Worm (Caenorhabditis elegans): ENCODE data around the gene srh-23.

The srh-23 gene

DNA sequence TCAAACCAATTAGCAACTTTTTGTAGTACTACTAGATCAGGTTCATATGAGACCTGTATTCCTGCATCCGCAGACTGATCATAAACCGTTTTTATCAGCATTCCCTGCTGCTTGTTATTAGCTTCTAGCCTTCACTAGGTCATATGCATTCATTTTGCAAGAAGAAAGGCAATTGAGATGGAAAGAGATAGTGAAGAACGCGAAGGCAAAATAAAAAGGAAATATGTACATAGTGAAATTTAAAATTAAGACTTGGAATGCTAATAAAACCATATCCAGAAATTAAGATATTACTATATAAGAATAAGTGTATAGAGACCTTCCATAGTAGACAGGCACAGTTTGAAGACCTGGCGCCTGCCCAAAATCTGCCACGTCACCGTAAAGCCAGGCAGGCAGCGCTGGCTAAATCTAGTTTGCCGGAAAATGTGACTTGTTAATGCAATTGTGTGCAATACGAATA, at the start of gene srh-23, which contains the start of gene C02E7.8:
Gene srh-23 (plus strand): TSS at position 413 of the 463 bp plus-strand sequence.
Gene C02E7.8 (minus strand): TSS at position 101 of the 463 bp plus-strand sequence.
- TF ChIP-seq flt-1 (GFP tag; IDR thresholded peaks at IDR 0.05) (no peak), ztf-29 (GFP tag; IDR thresholded peaks at IDR 0.05) (no peak), tab-1 (GFP tag; IDR thresholded peaks at IDR 0.05) (no peak), med-1 (GFP tag; optimal IDR thresholded peaks at IDR 0.05; ENCODE audit: insufficient read depth) (no peak), ztf-23 (GFP tag; IDR thresholded peaks at IDR 0.05) (no peak), ref-1 (GFP tag; conservative IDR thresholded peaks at IDR 0.05) (no peak), klf-2 (GFP tag; conservative IDR thresholded peaks at IDR 0.05) (no peak), T22C8.4 (GFP tag; IDR thresholded peaks at IDR 0.05) (no peak), cog-1 (tag; optimal IDR thresholded peaks at IDR 0.05) (no peak)

DNA sequence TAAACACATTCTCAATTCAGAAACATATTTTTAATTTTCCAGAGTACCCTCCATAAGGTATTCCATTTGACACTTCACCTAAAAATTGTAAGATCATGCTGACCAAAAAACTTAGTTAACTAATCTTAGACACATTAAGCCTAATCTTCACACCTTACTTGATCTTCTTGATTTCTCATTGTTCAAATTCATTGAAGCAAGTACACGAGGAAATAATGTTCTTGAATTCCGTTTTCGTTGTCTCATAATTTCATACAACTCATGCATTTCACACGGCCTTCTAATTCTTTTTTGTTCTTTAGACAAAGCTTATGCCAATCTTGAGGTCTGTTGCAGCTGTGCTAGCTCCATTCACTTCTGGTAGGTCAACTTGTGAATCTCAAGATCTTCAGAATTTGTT, 48.9 kb upstream of the srh-23 start, which contains the start of gene srd-33:
Gene srd-33 (plus strand): TSS at position 301 of the 400 bp plus-strand sequence.
- TF ChIP-seq flt-1 (GFP tag; IDR thresholded peaks at IDR 0.05) = no peak
- no peak for TF ChIP-seq klf-2 (GFP tag; conservative IDR thresholded peaks at IDR 0.05)
- TF ChIP-seq ztf-29 (GFP tag; IDR thresholded peaks at IDR 0.05) = no peak
- TF ChIP-seq ref-1 (GFP tag; conservative IDR thresholded peaks at IDR 0.05) = no peak
- no peak for TF ChIP-seq cog-1 (tag; optimal IDR thresholded peaks at IDR 0.05)

- TF ChIP-seq med-1 (GFP tag; optimal IDR thresholded peaks at IDR 0.05; ENCODE audit: insufficient read depth) = no peak
- TF ChIP-seq ztf-23 (GFP tag; IDR thresholded peaks at IDR 0.05) = no peak
- no peak for TF ChIP-seq klf-2 (GFP tag; conservative IDR thresholded peaks at IDR 0.05)
- no peak for TF ChIP-seq flt-1 (GFP tag; IDR thresholded peaks at IDR 0.05)
- no peak for TF ChIP-seq T22C8.4 (GFP tag; IDR thresholded peaks at IDR 0.05)
- no peak for TF ChIP-seq ztf-29 (GFP tag; IDR thresholded peaks at IDR 0.05)
- no peak for TF ChIP-seq cog-1 (tag; optimal IDR thresholded peaks at IDR 0.05)
- no peak for TF ChIP-seq tab-1 (GFP tag; IDR thresholded peaks at IDR 0.05)
- no peak for TF ChIP-seq ref-1 (GFP tag; conservative IDR thresholded peaks at IDR 0.05)
Observed at ce11 chrV:4877587-4877986, 43.3 kb upstream of the srh-23 start, which contains the start of gene T19H12.6. Gene T19H12.6 (minus strand): TSS chrV:4877687.

DNA sequence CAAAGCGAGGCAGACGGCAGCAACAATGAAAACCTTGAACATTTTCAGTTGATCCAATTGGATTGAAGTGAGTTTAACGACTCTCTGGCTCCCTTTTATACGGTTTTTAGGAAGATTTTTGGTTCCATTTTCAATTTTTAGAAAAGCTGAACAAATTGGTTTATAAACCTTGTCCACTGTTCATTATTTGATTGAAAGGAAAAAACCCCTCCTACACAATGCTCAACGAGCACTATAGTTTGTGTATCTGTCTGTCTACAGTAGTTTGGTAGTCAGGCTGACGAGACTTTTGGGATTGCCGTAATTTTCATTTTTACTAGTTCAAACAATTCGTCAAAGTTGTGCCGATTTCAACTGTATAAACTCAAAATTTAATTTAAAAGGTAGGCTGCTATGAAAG, 41.7 kb upstream of the srh-23 start, which contains the start of gene T19H12.15:
Gene T19H12.15 (minus strand): TSS at position 101 of the 400 bp plus-strand sequence.
- TF ChIP-seq T22C8.4 (GFP tag; IDR thresholded peaks at IDR 0.05) (no peak), flt-1 (GFP tag; IDR thresholded peaks at IDR 0.05) (no peak), ztf-23 (GFP tag; IDR thresholded peaks at IDR 0.05) (no peak), ztf-29 (GFP tag; IDR thresholded peaks at IDR 0.05) (no peak), cog-1 (tag; optimal IDR thresholded peaks at IDR 0.05) (no peak), med-1 (GFP tag; optimal IDR thresholded peaks at IDR 0.05; ENCODE audit: insufficient read depth) (no peak), klf-2 (GFP tag; conservative IDR thresholded peaks at IDR 0.05) (no peak), tab-1 (GFP tag; IDR thresholded peaks at IDR 0.05) (no peak), ref-1 (GFP tag; conservative IDR thresholded peaks at IDR 0.05) (no peak)

ce11 chrV:4881377-4881776, 39.5 kb upstream of the srh-23 start, which contains the start of gene str-32:
Gene str-32 (minus strand): TSS chrV:4881477.
- TF ChIP-seq cog-1 (tag; optimal IDR thresholded peaks at IDR 0.05) (no peak), ztf-23 (GFP tag; IDR thresholded peaks at IDR 0.05) (no peak), ztf-29 (GFP tag; IDR thresholded peaks at IDR 0.05) (no peak), tab-1 (GFP tag; IDR thresholded peaks at IDR 0.05) (no peak), T22C8.4 (GFP tag; IDR thresholded peaks at IDR 0.05) (no peak), ref-1 (GFP tag; conservative IDR thresholded peaks at IDR 0.05) (no peak), med-1 (GFP tag; optimal IDR thresholded peaks at IDR 0.05; ENCODE audit: insufficient read depth) (no peak), klf-2 (GFP tag; conservative IDR thresholded peaks at IDR 0.05) (no peak)

ce11 chrV:4884490-4884889, 36.4 kb upstream of the srh-23 start, which contains the start of gene T19H12.12:
Gene T19H12.12 (plus strand): TSS chrV:4884790.
- no peak for TF ChIP-seq cog-1 (tag; optimal IDR thresholded peaks at IDR 0.05)
- no peak for TF ChIP-seq tab-1 (GFP tag; IDR thresholded peaks at IDR 0.05)
- TF ChIP-seq ref-1 (GFP tag; conservative IDR thresholded peaks at IDR 0.05) = no peak
- TF ChIP-seq ztf-23 (GFP tag; IDR thresholded peaks at IDR 0.05) = no peak
- TF ChIP-seq T22C8.4 (GFP tag; IDR thresholded peaks at IDR 0.05) = no peak
- no peak for TF ChIP-seq med-1 (GFP tag; optimal IDR thresholded peaks at IDR 0.05; ENCODE audit: insufficient read depth)
- TF ChIP-seq klf-2 (GFP tag; conservative IDR thresholded peaks at IDR 0.05) = no peak

DNA sequence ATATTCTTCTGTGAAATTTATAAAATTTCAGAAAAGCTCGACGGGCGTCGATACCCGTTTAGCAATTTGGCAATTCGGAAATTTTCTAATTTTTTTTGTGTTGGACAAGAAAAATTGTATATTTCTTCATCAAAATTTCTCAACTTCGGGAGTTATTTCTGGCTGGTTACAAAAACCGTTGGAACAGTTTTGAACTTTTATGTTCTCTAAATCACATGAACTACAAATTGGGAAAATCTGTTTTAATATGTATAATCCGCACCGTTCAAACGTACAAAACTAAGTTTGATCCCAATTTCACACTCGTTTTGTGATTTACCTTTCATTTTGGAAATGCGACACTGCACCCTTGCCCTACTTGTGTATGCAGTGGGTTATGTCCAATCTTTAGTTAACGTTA, 35.5 kb upstream of the srh-23 start, which contains the start of gene T19H12.3:
Gene T19H12.3 (plus strand): TSS at position 301 of the 400 bp plus-strand sequence.
- TF ChIP-seq tab-1 (GFP tag; IDR thresholded peaks at IDR 0.05) = no peak
- TF ChIP-seq klf-2 (GFP tag; conservative IDR thresholded peaks at IDR 0.05) = no peak
- TF ChIP-seq ref-1 (GFP tag; conservative IDR thresholded peaks at IDR 0.05) = no peak
- no peak for TF ChIP-seq cog-1 (tag; optimal IDR thresholded peaks at IDR 0.05)
- TF ChIP-seq flt-1 (GFP tag; IDR thresholded peaks at IDR 0.05) = no peak
- no peak for TF ChIP-seq med-1 (GFP tag; optimal IDR thresholded peaks at IDR 0.05; ENCODE audit: insufficient read depth)

- TF ChIP-seq med-1 (GFP tag; optimal IDR thresholded peaks at IDR 0.05; ENCODE audit: insufficient read depth) (no peak), T22C8.4 (GFP tag; IDR thresholded peaks at IDR 0.05) (no peak), ztf-23 (GFP tag; IDR thresholded peaks at IDR 0.05) (no peak), ztf-29 (GFP tag; IDR thresholded peaks at IDR 0.05) (no peak), cog-1 (tag; optimal IDR thresholded peaks at IDR 0.05) (no peak), tab-1 (GFP tag; IDR thresholded peaks at IDR 0.05) (no peak), ref-1 (GFP tag; conservative IDR thresholded peaks at IDR 0.05) (no peak), flt-1 (GFP tag; IDR thresholded peaks at IDR 0.05) (no peak), klf-2 (GFP tag; conservative IDR thresholded peaks at IDR 0.05) (no peak)
Observed at ce11 chrV:4889477-4889876, 31.4 kb upstream of the srh-23 start, which contains the start of gene ugt-12. Gene ugt-12 (minus strand): TSS chrV:4889629.

DNA sequence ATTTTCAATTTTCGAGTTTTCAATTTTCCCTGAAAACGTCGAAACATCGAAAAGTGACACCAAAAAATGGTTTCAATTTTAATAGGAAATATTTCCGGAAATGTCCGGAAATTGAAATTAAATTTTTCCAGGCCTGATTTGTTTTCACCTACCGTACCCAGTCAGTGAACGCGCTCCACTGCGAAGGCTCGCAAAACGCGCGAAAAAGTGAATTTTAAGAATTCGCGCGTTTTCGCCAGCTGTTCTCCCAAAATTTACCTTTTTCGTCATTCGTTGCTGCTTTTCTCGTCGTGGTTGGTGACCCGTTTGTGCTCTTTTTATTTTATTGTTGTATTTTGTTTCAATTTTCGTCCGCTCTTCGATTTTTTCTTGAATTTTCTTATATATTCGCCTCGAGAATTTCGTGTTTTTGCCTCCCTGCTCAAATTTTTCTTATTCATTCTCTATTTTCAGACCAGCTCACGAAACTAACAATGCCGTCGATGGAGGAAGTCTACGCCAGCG, 30.9 kb upstream of the srh-23 start, which contains the start of gene T19H12.2:
Gene T19H12.2 (plus strand): TSS at position 454 of the 504 bp plus-strand sequence.
- TF ChIP-seq cog-1 (tag; optimal IDR thresholded peaks at IDR 0.05) (no peak), ref-1 (GFP tag; conservative IDR thresholded peaks at IDR 0.05) (no peak), tab-1 (GFP tag; IDR thresholded peaks at IDR 0.05) (no peak), klf-2 (GFP tag; conservative IDR thresholded peaks at IDR 0.05) (no peak), ztf-29 (GFP tag; IDR thresholded peaks at IDR 0.05) (no peak), ztf-23 (GFP tag; IDR thresholded peaks at IDR 0.05) (no peak), T22C8.4 (GFP tag; IDR thresholded peaks at IDR 0.05) (no peak), med-1 (GFP tag; optimal IDR thresholded peaks at IDR 0.05; ENCODE audit: insufficient read depth) (no peak), flt-1 (GFP tag; IDR thresholded peaks at IDR 0.05) (no peak)
